Fruit fly (Drosophila melanogaster) whole organism: Measurements from ENCODE around the gene CG1640.

Experiments
- Dll ChIP-seq: fragments of >200 bp; optimal IDR thresholded peaks from 2 replicates; lab custom pipeline; 2017
- EcR ChIP-seq, 2 experiments: fragments of >200 bp; optimal IDR thresholded peaks; 2 replicates each; lab custom pipeline; 2017; ENCODE audit warnings: missing biosample characterization in 2 of 2, missing genetic modification characterization in 2 of 2, missing genetic modification reagents in 2 of 2
- psq ChIP-seq: fragments of >200 bp; optimal IDR thresholded peaks from 2 replicates; lab custom pipeline; 2017
- usp ChIP-seq: fragments of >200 bp; optimal IDR thresholded peaks from 2 replicates; lab custom pipeline; 2017; ENCODE audit warnings: missing biosample characterization, missing genetic modification characterization, mixed read lengths

- TF ChIP-seq psq (lab: Kevin White, UChicago) = no peak
- no peak for TF ChIP-seq EcR (GFP tag; optimal IDR thresholded peaks at IDR 0.05; lab: Kevin White, UChicago)
- TF ChIP-seq usp (GFP tag; lab: Kevin White, UChicago) = no peak
- no peak for TF ChIP-seq Dll (lab: Kevin White, UChicago)
Measured at dm6 chrX:13403553-13403952, 33.1 kb downstream of the CG1640 start.
